Worm (Caenorhabditis elegans) whole organism, young adult: Measurements from ENCODE around the gene K09C6.7.
A peak's percentile ranks its signal among the peaks of the same experiment; 100 is the strongest.

Experiments used
- B0035.1 ChIP-seq: sonication (generic microtip); optimal IDR thresholded peaks from 2 replicates; lab custom pipeline; 2016; ENCODE audit warnings: missing genetic modification characterization, mild to moderate bottlenecking, missing compliant biosample characterization, missing genotype, missing genetic modification reagents
- B0336.3 ChIP-seq: fragments of 200-800 bp; sonication (Bioruptor generic); IDR thresholded peaks from 2 replicates; pipeline ENCODE4 v1.3.6; 2022; ENCODE audit warnings: missing genetic modification characterization, missing compliant biosample characterization
- F22D6.2 ChIP-seq: sonication (generic microtip); optimal IDR thresholded peaks from 2 replicates; lab custom pipeline; 2016; ENCODE audit warnings: mild to moderate bottlenecking, missing genetic modification characterization, missing compliant biosample characterization
- F39B2.1 ChIP-seq: fragments of 200-800 bp; sonication (Bioruptor generic); IDR thresholded peaks from 2 replicates; pipeline ENCODE4 v1.3.6; 2022; ENCODE audit warnings: missing genetic modification reagents, missing genetic modification characterization, missing compliant biosample characterization
- F55B11.4 ChIP-seq: sonication (generic microtip); optimal IDR thresholded peaks from 2 replicates; lab custom pipeline; 2016; ENCODE audit warnings: missing compliant biosample characterization, missing genetic modification characterization, borderline replicate concordance; ENCODE audit not compliant: insufficient read depth
- F57C9.4 ChIP-seq: sonication (generic microtip); optimal IDR thresholded peaks from 2 replicates; lab custom pipeline; 2017; ENCODE audit warnings: mild to moderate bottlenecking, missing genetic modification characterization, missing compliant biosample characterization
- K11D2.4 ChIP-seq: fragments of 200-800 bp; sonication (Bioruptor generic); IDR thresholded peaks from 2 replicates; pipeline ENCODE4 v1.3.6; 2022; ENCODE audit warnings: missing genetic modification reagents, missing genetic modification characterization, missing compliant biosample characterization
- T07F8.4 ChIP-seq: sonication (generic microtip); optimal IDR thresholded peaks from 2 replicates; lab custom pipeline; 2016; ENCODE audit warnings: mild to moderate bottlenecking, missing genetic modification characterization, moderate library complexity, missing compliant biosample characterization
- T26A5.8 ChIP-seq: sonication (generic microtip); optimal IDR thresholded peaks from 2 replicates; lab custom pipeline; 2016; ENCODE audit warnings: missing genetic modification characterization, missing compliant biosample characterization
- Y53F4B.3 ChIP-seq: fragments of 200-800 bp; sonication (Bioruptor generic); IDR thresholded peaks from 2 replicates; pipeline ENCODE4 v1.3.6; 2022; ENCODE audit warnings: missing genetic modification reagents, missing genetic modification characterization, missing compliant biosample characterization
- Y53G8AR.9 ChIP-seq: fragments of 200-800 bp; sonication (Bioruptor generic); conservative IDR thresholded peaks from 2 replicates; pipeline ENCODE4 v1.3.6; 2022; ENCODE audit warnings: missing genetic modification reagents, missing genetic modification characterization, missing compliant biosample characterization
- Y67H2A.10 ChIP-seq: fragments of 200-800 bp; sonication (Bioruptor generic); conservative IDR thresholded peaks from 2 replicates; pipeline ENCODE4 v1.3.6; 2022; ENCODE audit warnings: missing genetic modification reagents, missing genetic modification characterization, missing compliant biosample characterization
- Y95B8A.8 ChIP-seq: fragments of 200-800 bp; sonication (Bioruptor generic); IDR thresholded peaks from 2 replicates; pipeline ENCODE4 v1.3.6; 2022; ENCODE audit warnings: missing genetic modification reagents, missing genetic modification characterization, missing compliant biosample characterization
- aptf-2 ChIP-seq: fragments of 200-800 bp; sonication (Bioruptor generic); conservative IDR thresholded peaks from 2 replicates; pipeline ENCODE4 v1.3.6; 2022; ENCODE audit warnings: missing genetic modification reagents, missing genetic modification characterization, missing compliant biosample characterization
- aptf-3 ChIP-seq: fragments of 200-800 bp; sonication (Bioruptor generic); IDR thresholded peaks from 2 replicates; pipeline ENCODE4 v1.3.6; 2022; ENCODE audit warnings: missing genetic modification characterization, missing compliant biosample characterization
- athp-1 ChIP-seq: sonication (generic microtip); optimal IDR thresholded peaks from 2 replicates; lab custom pipeline; 2017; ENCODE audit warnings: mild to moderate bottlenecking, missing genetic modification characterization, missing compliant biosample characterization
- attf-3 ChIP-seq: fragments of 200-800 bp; sonication (Bioruptor generic); conservative IDR thresholded peaks from 2 replicates; pipeline ENCODE4 v1.3.6; 2022; ENCODE audit warnings: missing genetic modification reagents, missing genetic modification characterization, missing compliant biosample characterization
- bed-1 ChIP-seq: fragments of 200-800 bp; sonication (Bioruptor generic); IDR thresholded peaks from 2 replicates; pipeline ENCODE4 v1.3.6; 2022; ENCODE audit warnings: missing genetic modification reagents, missing genetic modification characterization, missing compliant biosample characterization
- cebp-1 ChIP-seq, 2 experiments: fragments of 200-800 bp in 1 of 2; sonication (Bioruptor generic) in 1 of 2; sonication (generic microtip) in 1 of 2; IDR thresholded peaks in 1 of 2; optimal IDR thresholded peaks in 1 of 2; 2 replicates each; pipeline versions ENCODE4 v1.3.6 to Lab custom; 2017 to 2022; ENCODE audit warnings: missing compliant biosample characterization in 2 of 2, missing genetic modification characterization in 2 of 2, mild to moderate bottlenecking in 1 of 2, missing genetic modification reagents in 1 of 2, moderate library complexity in 1 of 2
- ceh-100 ChIP-seq: fragments of 200-800 bp; sonication (Bioruptor generic); IDR thresholded peaks from 2 replicates; pipeline ENCODE4 v1.3.6; 2022; ENCODE audit warnings: missing genetic modification reagents, missing genetic modification characterization, missing compliant biosample characterization
- ceh-27 ChIP-seq: fragments of 200-800 bp; sonication (Bioruptor generic); optimal IDR thresholded peaks from 2 replicates; lab custom pipeline; 2018; ENCODE audit warnings: mild to moderate bottlenecking, missing genetic modification characterization, moderate library complexity, missing compliant biosample characterization
- dox-1 ChIP-seq: fragments of 200-800 bp; sonication (Bioruptor generic); IDR thresholded peaks from 2 replicates; pipeline ENCODE4 v1.3.6; 2022; ENCODE audit warnings: missing genetic modification reagents, missing genetic modification characterization, missing compliant biosample characterization
- egl-18 ChIP-seq: fragments of 200-800 bp; sonication (Bioruptor generic); IDR thresholded peaks from 2 replicates; pipeline ENCODE4 v1.3.6; 2022; ENCODE audit warnings: missing genetic modification reagents, missing genetic modification characterization, missing compliant biosample characterization
- fkh-3 ChIP-seq: sonication (generic microtip); optimal IDR thresholded peaks from 2 replicates; lab custom pipeline; 2016; ENCODE audit warnings: mild to moderate bottlenecking, missing genetic modification characterization, missing compliant biosample characterization
- gei-17 ChIP-seq: fragments of 200-800 bp; sonication (Bioruptor generic); optimal IDR thresholded peaks from 2 replicates; lab custom pipeline; 2018; ENCODE audit warnings: mild to moderate bottlenecking, missing genetic modification characterization, missing compliant biosample characterization
- hrde-1 ChIP-seq: sonication (generic microtip); optimal IDR thresholded peaks from 2 replicates; lab custom pipeline; 2016; ENCODE audit warnings: missing genetic modification characterization, mild to moderate bottlenecking, missing compliant biosample characterization, moderate library complexity, missing genotype, missing genetic modification reagents, borderline replicate concordance
- lin-35 ChIP-seq, 3 experiments: fragments of 150-350 bp in 2 of 3; sonication (generic microtip) in 1 of 3; optimal IDR thresholded peaks; 2 replicates each; lab custom pipeline; 2014 to 2018; ENCODE audit warnings: missing biosample characterization in 3 of 3, missing genetic modification characterization in 3 of 3, missing genetic modification reagents in 3 of 3
- lir-1 ChIP-seq: fragments of 200-800 bp; sonication (Bioruptor generic); conservative IDR thresholded peaks from 2 replicates; pipeline ENCODE4 v1.3.6; 2022; ENCODE audit warnings: missing genetic modification reagents, missing genetic modification characterization, missing compliant biosample characterization
- lsl-1 ChIP-seq: fragments of 200-800 bp; sonication (Bioruptor generic); optimal IDR thresholded peaks from 2 replicates; lab custom pipeline; 2018; ENCODE audit warnings: mild to moderate bottlenecking, missing genetic modification characterization, moderate library complexity, missing compliant biosample characterization
- lsy-27 ChIP-seq: sonication (generic microtip); optimal IDR thresholded peaks from 2 replicates; lab custom pipeline; 2017; ENCODE audit warnings: missing genetic modification characterization, mild to moderate bottlenecking, missing compliant biosample characterization, antibody characterized with exemption, missing genotype, borderline replicate concordance; ENCODE audit not compliant: insufficient read depth
- mcd-1 ChIP-seq: fragments of 200-800 bp; sonication (Bioruptor generic); IDR thresholded peaks from 2 replicates; pipeline ENCODE4 v1.3.6; 2022; ENCODE audit warnings: missing genetic modification reagents, missing genetic modification characterization, missing compliant biosample characterization
- nfya-2 ChIP-seq: fragments of 200-800 bp; sonication (Bioruptor generic); IDR thresholded peaks from 2 replicates; pipeline ENCODE4 v1.3.6; 2022; ENCODE audit warnings: missing genetic modification reagents, missing genetic modification characterization, missing compliant biosample characterization
- nhr-179 ChIP-seq: sonication (generic microtip); optimal IDR thresholded peaks from 2 replicates; lab custom pipeline; 2016; ENCODE audit warnings: mild to moderate bottlenecking, missing genetic modification characterization, missing compliant biosample characterization
- pbrm-1 ChIP-seq: fragments of 200-800 bp; sonication (Bioruptor generic); IDR thresholded peaks from 2 replicates; pipeline ENCODE4 v1.3.6; 2022; ENCODE audit warnings: missing genetic modification reagents, missing genetic modification characterization, missing compliant biosample characterization
- rec-8 ChIP-seq, 2 experiments: sonication (generic microtip); optimal IDR thresholded peaks; 2 replicates each; lab custom pipeline; 2016; ENCODE audit warnings: mild to moderate bottlenecking in 2 of 2, missing genetic modification characterization in 2 of 2, missing genetic modification reagents in 2 of 2, missing genotype in 2 of 2, missing biosample characterization in 1 of 2, missing compliant biosample characterization in 1 of 2, moderate library complexity in 1 of 2
- rpc-1 ChIP-seq, 2 experiments: fragments of 150-350 bp in 1 of 2; sonication (generic microtip) in 1 of 2; optimal IDR thresholded peaks; 2 replicates each; lab custom pipeline; 2014 to 2018; ENCODE audit warnings: missing biosample characterization in 1 of 2, missing genetic modification characterization in 1 of 2, missing genetic modification reagents in 1 of 2, missing genotype in 1 of 2
- snpc-1.1 ChIP-seq: sonication (generic microtip); optimal IDR thresholded peaks from 2 replicates; lab custom pipeline; 2017; ENCODE audit warnings: missing genetic modification characterization, mild to moderate bottlenecking, missing compliant biosample characterization, antibody characterized with exemption, moderate library complexity, missing genotype, missing genetic modification reagents; ENCODE audit not compliant: insufficient read depth
- snpc-1.3 ChIP-seq: sonication (generic microtip); optimal IDR thresholded peaks from 2 replicates; lab custom pipeline; 2017; ENCODE audit warnings: missing genetic modification characterization, mild to moderate bottlenecking, missing compliant biosample characterization, antibody characterized with exemption, moderate library complexity, missing genotype, missing genetic modification reagents; ENCODE audit not compliant: insufficient read depth
- somi-1 ChIP-seq: fragments of 200-800 bp; sonication (Bioruptor generic); optimal IDR thresholded peaks from 2 replicates; lab custom pipeline; 2018; ENCODE audit warnings: mild to moderate bottlenecking, missing genetic modification characterization, missing compliant biosample characterization
- sptf-2 ChIP-seq: fragments of 200-800 bp; sonication (Bioruptor generic); optimal IDR thresholded peaks from 2 replicates; lab custom pipeline; 2018; ENCODE audit warnings: mild to moderate bottlenecking, missing genetic modification characterization, missing compliant biosample characterization
- tbp1 ChIP-seq: fragments of 200-800 bp; sonication (Bioruptor generic); optimal IDR thresholded peaks from 2 replicates; lab custom pipeline; 2018; ENCODE audit warnings: mild to moderate bottlenecking, missing genetic modification characterization, missing compliant biosample characterization
- tbx-9 ChIP-seq: sonication (generic microtip); optimal IDR thresholded peaks from 2 replicates; lab custom pipeline; 2016; ENCODE audit warnings: borderline replicate concordance, missing genetic modification characterization, inconsistent platforms, missing compliant biosample characterization
- tlf-1 ChIP-seq: fragments of 200-800 bp; sonication (Bioruptor generic); optimal IDR thresholded peaks from 2 replicates; lab custom pipeline; 2018; ENCODE audit warnings: mild to moderate bottlenecking, missing genetic modification characterization, missing compliant biosample characterization
- unc-62 ChIP-seq: fragments of 150-350 bp; optimal IDR thresholded peaks from 2 replicates; lab custom pipeline; 2014; ENCODE audit warnings: missing biosample characterization, missing genetic modification reagents, missing genetic modification characterization
- ztf-22 ChIP-seq: fragments of 200-800 bp; sonication (Bioruptor generic); optimal IDR thresholded peaks from 2 replicates; lab custom pipeline; 2018; ENCODE audit warnings: mild to moderate bottlenecking, missing genetic modification characterization, moderate library complexity, missing compliant biosample characterization
- ztf-26 ChIP-seq: sonication (generic microtip); optimal IDR thresholded peaks from 2 replicates; lab custom pipeline; 2017; ENCODE audit warnings: missing genetic modification characterization, missing compliant biosample characterization

Gene K09C6.7

ce11 chrV:858841-859456 lies 20.1 kb upstream of the K09C6.7 start (continued):
- TF ChIP-seq rpc-1 (optimal IDR thresholded peaks at IDR 0.05; lab: Kevin White, UChicago) (peak; percentile 54), rpc-1 (tag; optimal IDR thresholded peaks at IDR 0.05; lab: Kevin White, UChicago) (peak; percentile 74), ztf-22 (GFP tag; lab: Kevin White, UChicago) (no peak), ceh-100 (GFP tag; lab: Robert Waterston, UW) (peak; percentile 46; the same call in 1 of the 2 replicates), nhr-179 (tag; lab: Kevin White, UChicago) (no peak), ceh-27 (GFP tag; lab: Kevin White, UChicago) (no peak), T07F8.4 (tag; lab: Kevin White, UChicago) (no peak), lsy-27 (no peak), Y95B8A.8 (GFP tag; lab: Robert Waterston, UW) (no peak), lir-1 (GFP tag; lab: Robert Waterston, UW) (no peak), B0336.3 (GFP tag; lab: Robert Waterston, UW) (no peak), rec-8 (tag; optimal IDR thresholded peaks at IDR 0.05; lab: Kevin White, UChicago) (no peak), T26A5.8 (tag; lab: Kevin White, UChicago) (no peak), unc-62 (GFP tag; lab: Kevin White, UChicago) (no peak), egl-18 (GFP tag; lab: Robert Waterston, UW) (0 out of 2 replicates have a peak, but pooled peaks have one; percentile 43), hrde-1 (no peak), nfya-2 (no peak), F22D6.2 (tag; lab: Kevin White, UChicago) (no peak), snpc-1.3 (tag; lab: Kevin White, UChicago) (no peak), tbp1 (peak; percentile 79), cebp-1 (GFP tag; IDR thresholded peaks at IDR 0.05; lab: Robert Waterston, UW) (no peak), cebp-1 (tag; optimal IDR thresholded peaks at IDR 0.05; lab: Kevin White, UChicago) (no peak), attf-3 (GFP tag; lab: Robert Waterston, UW) (no peak), K11D2.4 (GFP tag; lab: Robert Waterston, UW) (no peak), dox-1 (peak; percentile 60), Y53G8AR.9 (GFP tag; lab: Robert Waterston, UW) (0 out of 2 replicates have a peak, but pooled peaks have one; percentile 51), sptf-2 (GFP tag; lab: Kevin White, UChicago) (no peak), F55B11.4 (tag; lab: Kevin White, UChicago) (no peak), ztf-26 (tag; lab: Kevin White, UChicago) (no peak), mcd-1 (GFP tag; lab: Robert Waterston, UW) (peak; percentile 69), athp-1 (tag; lab: Kevin White, UChicago) (no peak), gei-17 (GFP tag; lab: Kevin White, UChicago) (no peak), aptf-2 (GFP tag; lab: Robert Waterston, UW) (no peak), lin-35 (GFP tag; optimal IDR thresholded peaks at IDR 0.05; lab: Kevin White, UChicago) (no peak), pbrm-1 (GFP tag; lab: Robert Waterston, UW) (no peak), lsl-1 (peak; percentile 7), snpc-1.1 (tag; lab: Kevin White, UChicago) (peak; percentile 90), F57C9.4 (no peak), B0035.1 (tag; lab: Kevin White, UChicago) (no peak), Y67H2A.10 (GFP tag; lab: Robert Waterston, UW) (no peak), bed-1 (no peak), fkh-3 (no peak), tbx-9 (no peak), tlf-1 (GFP tag; lab: Kevin White, UChicago) (no peak), somi-1 (no peak), Y53F4B.3 (GFP tag; lab: Robert Waterston, UW) (no peak), aptf-3 (GFP tag; lab: Robert Waterston, UW) (no peak), F39B2.1 (no peak)
